Fruit fly (Drosophila melanogaster) whole organism, pupa: ENCODE data around the gene CG14641.

Experiments used
- CG10348 ChIP-seq: fragments of 200-800 bp; sonication (Bioruptor generic); IDR thresholded peaks from 2 replicates; pipeline ENCODE4 v1.3.6; 2022; ENCODE audit warnings: missing biosample characterization, missing genetic modification characterization
- CG15710 ChIP-seq: fragments of 200-800 bp; sonication (Bioruptor generic); optimal IDR thresholded peaks from 2 replicates; lab custom pipeline; 2018; ENCODE audit warnings: missing biosample characterization, mild to moderate bottlenecking, missing genetic modification characterization, moderate library complexity
- CG8159 ChIP-seq: fragments of 200-800 bp; sonication (Bioruptor generic); optimal IDR thresholded peaks from 3 replicates; lab custom pipeline; 2018; ENCODE audit warnings: missing biosample characterization, mild to moderate bottlenecking, missing genetic modification characterization, moderate library complexity
- EcR ChIP-seq: fragments of 200-800 bp; sonication (Bioruptor generic); optimal IDR thresholded peaks from 3 replicates; lab custom pipeline; 2019; ENCODE audit warnings: missing biosample characterization, missing genetic modification characterization, mild to moderate bottlenecking, moderate library complexity, missing genetic modification reagents
- Pif1B ChIP-seq: fragments of 200-800 bp; sonication (Bioruptor generic); optimal IDR thresholded peaks from 3 replicates; lab custom pipeline; 2016; ENCODE audit warnings: missing biosample characterization, missing genetic modification characterization
- Snoo ChIP-seq: fragments of 200-800 bp; sonication (Bioruptor generic); optimal IDR thresholded peaks from 3 replicates; lab custom pipeline; 2017; ENCODE audit warnings: missing biosample characterization, mild to moderate bottlenecking, missing genetic modification characterization, inconsistent platforms

dm6 chr3R:4236534-4236933 is 4.4 kb upstream of the CG14641 start:
- no peak for TF ChIP-seq CG8159 (tag; lab: Kevin White, UChicago)
- no peak for TF ChIP-seq CG15710 (tag; lab: Kevin White, UChicago)
- TF ChIP-seq Pif1B = peak; percentile 38
- no peak for TF ChIP-seq Snoo (tag; lab: Kevin White, UChicago)
- TF ChIP-seq CG10348 (GFP tag; lab: Robert Waterston, UW) = no peak
- TF ChIP-seq EcR (GFP tag; lab: Kevin White, UChicago) = peak; percentile 94
